Fruit fly (Drosophila melanogaster) whole organism, pupa: ENCODE data around the gene Nepl14.

Experiments used
- CG10348 ChIP-seq: fragments of 200-800 bp; sonication (Bioruptor generic); IDR thresholded peaks from 2 replicates; pipeline ENCODE4 v1.3.6; 2022; ENCODE audit warnings: missing biosample characterization, missing genetic modification characterization
- CG12605 ChIP-seq: fragments of 200-800 bp; sonication (Bioruptor generic); IDR thresholded peaks from 2 replicates; pipeline ENCODE4 v1.3.6; 2022; ENCODE audit warnings: missing biosample characterization, missing genetic modification characterization
- CG13204 ChIP-seq: fragments of 200-800 bp; sonication (Bioruptor generic); optimal IDR thresholded peaks from 2 replicates; lab custom pipeline; 2018; ENCODE audit warnings: missing biosample characterization, mild to moderate bottlenecking, missing genetic modification characterization, moderate library complexity
- CG17806 ChIP-seq: fragments of 200-800 bp; sonication (Bioruptor generic); optimal IDR thresholded peaks from 2 replicates; lab custom pipeline; 2018; ENCODE audit warnings: missing biosample characterization, mild to moderate bottlenecking, missing genetic modification characterization, moderate library complexity
- CG32121 ChIP-seq: fragments of 200-800 bp; sonication (Bioruptor generic); IDR thresholded peaks from 2 replicates; pipeline ENCODE4 v1.3.6; 2022; ENCODE audit warnings: missing biosample characterization, missing genetic modification characterization
- CG4496 ChIP-seq: fragments of 200-800 bp; sonication (Bioruptor generic); IDR thresholded peaks from 3 replicates; pipeline ENCODE4 v1.3.6; 2022; ENCODE audit warnings: missing biosample characterization, missing genetic modification characterization
- CG8301 ChIP-seq: fragments of 200-800 bp; sonication (Bioruptor generic); optimal IDR thresholded peaks from 2 replicates; lab custom pipeline; 2018; ENCODE audit warnings: missing biosample characterization, mild to moderate bottlenecking, missing genetic modification characterization
- CG9948 ChIP-seq: fragments of 200-800 bp; sonication (Bioruptor generic); optimal IDR thresholded peaks from 2 replicates; lab custom pipeline; 2018; ENCODE audit warnings: missing biosample characterization, mild to moderate bottlenecking, missing genetic modification characterization, moderate library complexity
- EcR ChIP-seq: fragments of 200-800 bp; sonication (Bioruptor generic); optimal IDR thresholded peaks from 3 replicates; lab custom pipeline; 2019; ENCODE audit warnings: missing biosample characterization, missing genetic modification characterization, mild to moderate bottlenecking, moderate library complexity, missing genetic modification reagents
- Ets98B ChIP-seq: fragments of 200-800 bp; sonication (Bioruptor generic); IDR thresholded peaks from 2 replicates; pipeline ENCODE4 v1.3.6; 2022; ENCODE audit warnings: missing biosample characterization, missing genetic modification characterization
- Pif1A ChIP-seq: fragments of 200-800 bp; sonication (Bioruptor generic); optimal IDR thresholded peaks from 3 replicates; lab custom pipeline; 2016; ENCODE audit warnings: missing biosample characterization, missing genetic modification characterization
- fd96Ca ChIP-seq: fragments of 200-800 bp; sonication (Bioruptor generic); IDR thresholded peaks from 3 replicates; pipeline ENCODE4 v1.3.6; 2022; ENCODE audit warnings: missing biosample characterization, missing genetic modification characterization
- gl ChIP-seq: fragments of 200-800 bp; sonication (Bioruptor generic); optimal IDR thresholded peaks from 2 replicates; lab custom pipeline; 2018; ENCODE audit warnings: missing biosample characterization, mild to moderate bottlenecking, missing genetic modification characterization
- rn ChIP-seq: fragments of 200-800 bp; sonication (Bioruptor generic); IDR thresholded peaks from 2 replicates; pipeline ENCODE4 v1.3.6; 2022; ENCODE audit warnings: missing biosample characterization, missing genetic modification characterization

dm6 chr3R:22760988-22761387 lies 2.5 kb downstream of the Nepl14 start, which contains the start of gene Nepl13:
- no peak for TF ChIP-seq rn (GFP tag; lab: Robert Waterston, UW)
- TF ChIP-seq gl (tag; lab: Kevin White, UChicago), result no peak
- TF ChIP-seq Ets98B, result no peak
- no peak for TF ChIP-seq CG4496 (GFP tag; lab: Robert Waterston, UW)
- TF ChIP-seq CG32121 (GFP tag; lab: Robert Waterston, UW), result no peak
- no peak for TF ChIP-seq CG9948 (tag; lab: Kevin White, UChicago)
- no peak for TF ChIP-seq EcR (GFP tag; lab: Kevin White, UChicago)
- no peak for TF ChIP-seq CG17806 (tag; lab: Kevin White, UChicago)
- no peak for TF ChIP-seq CG13204 (GFP tag; lab: Kevin White, UChicago)
- TF ChIP-seq Pif1A (GFP tag; lab: Kevin White, UChicago), result no peak
- no peak for TF ChIP-seq CG10348 (GFP tag; lab: Robert Waterston, UW)
- no peak for TF ChIP-seq fd96Ca (GFP tag; lab: Robert Waterston, UW)
- no peak for TF ChIP-seq CG12605
- no peak for TF ChIP-seq CG8301
